Worm (Caenorhabditis elegans) whole organism, L4/young adult: ENCODE data around the gene C42D4.13.
A peak's percentile ranks its signal among the peaks of the same experiment; 100 is the strongest.

Experiments
- W03F9.2 ChIP-seq: fragments of 150-350 bp; optimal IDR thresholded peaks from 2 replicates; lab custom pipeline; 2014; ENCODE audit warnings: missing biosample characterization, missing genetic modification characterization
- dao-5 ChIP-seq: sonication (generic microtip); optimal IDR thresholded peaks from 2 replicates; lab custom pipeline; 2016; ENCODE audit warnings: missing genotype, missing genetic modification characterization, moderate library complexity, missing compliant biosample characterization
- him-1 ChIP-seq: sonication (generic microtip); optimal IDR thresholded peaks from 2 replicates; lab custom pipeline; 2016; ENCODE audit warnings: missing genotype, missing genetic modification reagents, missing genetic modification characterization, missing compliant biosample characterization

Gene C42D4.13

ce11 chrIV:7188030-7188429 lies at the start of gene C42D4.13:
TSS of gene C42D4.13 (minus strand) at chrIV:7188130.
- no peak for TF ChIP-seq him-1 (tag; lab: Kevin White, UChicago)
- no peak for TF ChIP-seq W03F9.2 (tag; lab: Kevin White, UChicago)
- no peak for TF ChIP-seq dao-5 (tag; lab: Kevin White, UChicago)

- no peak for TF ChIP-seq W03F9.2 (tag; lab: Kevin White, UChicago)
- TF ChIP-seq dao-5 (tag; lab: Kevin White, UChicago): no peak
- no peak for TF ChIP-seq him-1 (tag; lab: Kevin White, UChicago)
Observed at ce11 chrIV:7236248-7236772, 48.4 kb upstream of the C42D4.13 start.

ce11 chrIV:7235382-7235917 lies 47.5 kb upstream of the C42D4.13 start:
- no peak for TF ChIP-seq him-1 (tag; lab: Kevin White, UChicago)
- no peak for TF ChIP-seq W03F9.2 (tag; lab: Kevin White, UChicago)
- TF ChIP-seq dao-5 (tag; lab: Kevin White, UChicago): no peak

DNA sequence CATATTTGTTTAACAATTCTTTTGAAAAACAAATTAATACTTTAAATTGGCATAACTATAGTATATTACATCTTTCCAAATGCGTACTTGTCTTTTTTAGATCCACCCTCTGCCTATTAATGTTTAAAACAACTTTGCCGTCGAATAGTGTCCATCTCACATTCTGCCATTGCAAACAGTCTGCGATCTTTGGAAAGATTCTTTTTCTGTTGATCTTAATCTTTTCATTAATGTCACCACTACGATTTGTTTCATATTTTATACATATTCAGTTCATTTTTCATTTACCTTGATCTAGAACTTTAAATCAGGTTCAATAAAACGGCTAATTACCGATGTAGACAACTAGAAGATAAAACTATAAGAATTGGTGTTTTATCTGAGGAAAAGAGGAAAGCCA lies 46.7 kb upstream of the C42D4.13 start:
- TF ChIP-seq dao-5 (tag; lab: Kevin White, UChicago) (no peak), W03F9.2 (tag; lab: Kevin White, UChicago) (no peak), him-1 (tag; lab: Kevin White, UChicago) (no peak)

DNA sequence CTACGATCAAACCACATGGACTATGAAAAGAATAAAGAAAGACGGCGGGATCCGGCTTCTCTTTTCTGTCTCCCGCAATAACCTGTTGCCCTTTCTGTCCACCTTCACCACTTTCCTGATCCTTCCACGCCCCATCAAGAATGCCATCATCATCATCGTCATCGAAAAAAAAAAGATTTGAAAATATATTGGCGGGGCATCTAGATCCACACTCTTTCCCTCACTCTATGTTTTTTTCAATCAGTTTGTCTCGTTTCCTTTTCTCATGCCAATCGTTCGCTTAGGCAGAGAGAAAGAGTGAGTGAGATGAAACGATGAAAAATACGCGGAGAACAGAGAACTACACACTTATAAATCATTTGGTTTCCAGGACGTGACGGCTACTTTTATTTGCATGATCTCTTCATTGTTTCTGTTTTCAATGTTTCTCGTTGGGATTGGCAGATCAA lies 45.7 kb upstream of the C42D4.13 start:
- TF ChIP-seq him-1 (tag; lab: Kevin White, UChicago) (no peak), W03F9.2 (tag; lab: Kevin White, UChicago) (no peak), dao-5 (tag; lab: Kevin White, UChicago) (no peak)

- TF ChIP-seq dao-5 (tag; lab: Kevin White, UChicago): no peak
- no peak for TF ChIP-seq him-1 (tag; lab: Kevin White, UChicago)
- TF ChIP-seq W03F9.2 (tag; lab: Kevin White, UChicago): no peak
Observed at ce11 chrIV:7230935-7231334, 43.0 kb upstream of the C42D4.13 start, which contains the start of gene D2024.4. TSS of gene D2024.4 (plus strand) at chrIV:7231235.

ce11 chrIV:7230198-7230597 lies 42.3 kb upstream of the C42D4.13 start, which contains the start of gene cap-1:
TSS of gene cap-1 (minus strand) at chrIV:7230223.
- TF ChIP-seq him-1 (tag; lab: Kevin White, UChicago): no peak
- TF ChIP-seq W03F9.2 (tag; lab: Kevin White, UChicago): peak; percentile 91

DNA sequence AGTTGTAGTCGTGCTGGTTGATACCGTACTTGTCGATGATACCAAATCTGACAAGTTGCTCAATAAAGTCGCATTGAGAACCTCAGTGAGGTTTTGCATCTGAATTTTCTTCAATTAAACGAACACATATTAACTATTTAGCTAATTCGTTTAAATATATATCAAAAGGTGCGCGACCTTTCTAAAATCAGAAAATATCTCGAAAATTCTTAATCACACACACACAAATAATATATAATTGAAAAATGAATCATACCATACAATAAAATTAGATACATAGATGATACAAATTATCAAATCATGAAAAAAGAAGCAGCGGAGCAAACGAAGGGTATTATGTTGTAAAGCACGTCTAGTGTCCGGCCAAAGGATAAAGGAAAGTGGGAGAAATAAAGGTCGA lies 40.3 kb upstream of the C42D4.13 start, which contains the start of gene D2024.5:
Gene D2024.5, minus strand, starts transcription at position 101 of the 400 bp plus-strand sequence.
- TF ChIP-seq him-1 (tag; lab: Kevin White, UChicago) (no peak), W03F9.2 (tag; lab: Kevin White, UChicago) (no peak)

DNA sequence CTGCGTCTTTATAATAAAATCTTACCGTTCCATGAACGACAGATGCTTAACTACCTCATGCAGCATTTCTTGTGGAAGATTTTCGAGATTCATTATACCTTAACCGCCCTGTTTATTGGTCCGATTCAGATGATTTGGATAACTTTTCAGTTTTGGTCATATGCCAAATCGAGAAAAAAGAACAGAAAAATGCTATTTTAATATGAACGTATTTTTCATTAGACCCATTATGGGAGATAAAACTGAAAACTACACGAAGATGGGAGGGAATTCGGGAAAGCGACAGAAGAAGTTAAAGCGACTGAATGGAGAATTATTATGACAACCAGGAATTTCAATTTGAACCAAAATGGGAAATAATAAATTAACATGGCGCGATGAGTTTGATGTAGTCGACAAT lies 39.1 kb upstream of the C42D4.13 start, which contains the start of gene R13A1.10:
Gene R13A1.10, minus strand, starts transcription at position 101 of the 400 bp plus-strand sequence.
- TF ChIP-seq W03F9.2 (tag; lab: Kevin White, UChicago) (no peak), dao-5 (tag; lab: Kevin White, UChicago) (no peak), him-1 (tag; lab: Kevin White, UChicago) (no peak)

DNA sequence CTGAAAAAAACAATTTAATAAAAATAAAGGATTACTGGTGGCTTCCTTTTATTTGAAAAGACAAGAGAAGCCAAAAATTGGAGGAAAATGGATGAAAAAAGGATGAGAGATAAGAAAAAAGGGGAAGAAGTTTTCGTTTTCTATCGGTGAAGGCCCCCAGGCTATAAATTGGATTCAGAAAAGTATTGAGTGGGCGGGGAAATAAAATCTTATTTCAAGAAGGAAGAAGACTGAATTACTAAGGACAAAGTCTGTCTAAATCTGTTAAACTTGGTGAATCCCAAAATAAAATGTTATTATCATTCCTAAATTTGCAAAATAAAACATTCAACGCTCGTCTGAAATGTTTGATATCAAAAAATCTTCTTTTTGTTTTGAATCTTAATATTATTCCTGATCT lies 34.2 kb upstream of the C42D4.13 start:
- no peak for TF ChIP-seq dao-5 (tag; lab: Kevin White, UChicago)
- TF ChIP-seq him-1 (tag; lab: Kevin White, UChicago): no peak
- TF ChIP-seq W03F9.2 (tag; lab: Kevin White, UChicago): no peak

DNA sequence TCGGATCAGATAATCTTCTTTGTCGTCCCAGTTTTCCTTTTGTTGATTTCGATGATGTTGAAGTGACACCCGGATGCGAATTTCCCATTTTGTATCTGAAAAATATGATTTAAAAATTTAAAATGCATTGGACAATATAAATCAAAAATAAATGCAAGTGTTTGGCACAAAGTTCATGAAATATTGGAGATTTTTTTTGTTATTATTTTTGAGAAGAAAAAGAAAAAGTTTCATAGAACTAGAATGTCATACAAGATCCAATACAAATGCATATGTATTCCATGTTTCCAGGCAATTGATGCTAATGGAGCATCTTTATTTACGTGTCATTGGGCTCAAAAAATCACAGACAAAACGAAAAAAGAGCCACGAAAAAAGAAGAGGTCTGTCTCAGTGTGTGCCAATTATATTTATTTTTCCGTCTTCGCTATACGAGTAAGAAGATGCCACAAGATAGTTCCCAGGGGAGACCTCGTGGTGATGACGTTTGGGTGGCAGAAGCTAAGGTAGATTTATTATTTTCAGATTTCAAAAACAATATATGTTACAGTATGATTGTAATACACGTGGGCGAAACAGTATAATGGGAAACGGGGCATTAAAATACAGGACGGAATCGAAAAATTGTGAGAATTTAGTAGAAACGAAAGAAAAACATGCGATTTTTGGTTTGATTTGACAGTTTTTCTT lies 31.6 kb upstream of the C42D4.13 start, which contains the start of the genes glb-23 and R13A1.1:
Gene glb-23, minus strand, starts transcription at position 101 of the 690 bp plus-strand sequence.
Gene R13A1.1, plus strand, starts transcription at position 640 of the 690 bp plus-strand sequence.
- TF ChIP-seq him-1 (tag; lab: Kevin White, UChicago) (no peak), dao-5 (tag; lab: Kevin White, UChicago) (no peak), W03F9.2 (tag; lab: Kevin White, UChicago) (no peak)

DNA sequence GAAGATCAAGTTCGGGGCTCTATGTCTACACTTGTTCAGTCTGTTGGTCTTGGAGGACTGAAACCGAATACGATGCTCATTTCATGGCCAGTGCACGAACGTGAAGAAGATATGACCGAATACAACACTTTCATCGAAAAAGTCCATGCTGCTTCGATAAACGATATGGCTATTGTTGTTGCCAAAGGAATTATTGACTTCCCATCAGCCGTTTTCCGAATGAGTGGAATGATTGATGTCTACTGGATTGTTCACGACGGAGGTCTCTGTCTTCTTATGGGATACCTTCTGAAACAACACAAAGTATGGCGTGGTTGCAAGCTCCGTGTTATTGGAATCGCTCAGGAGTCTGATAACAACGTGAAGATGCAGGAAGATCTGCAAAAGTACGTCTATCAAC lies 28.3 kb upstream of the C42D4.13 start:
- TF ChIP-seq dao-5 (tag; lab: Kevin White, UChicago): no peak
- no peak for TF ChIP-seq him-1 (tag; lab: Kevin White, UChicago)
- no peak for TF ChIP-seq W03F9.2 (tag; lab: Kevin White, UChicago)

- TF ChIP-seq dao-5 (tag; lab: Kevin White, UChicago): no peak
- no peak for TF ChIP-seq him-1 (tag; lab: Kevin White, UChicago)
- no peak for TF ChIP-seq W03F9.2 (tag; lab: Kevin White, UChicago)
Observed at ce11 chrIV:7212769-7213168, 24.8 kb upstream of the C42D4.13 start.
